Fruit fly (Drosophila melanogaster) whole organism: ENCODE data around the gene CG15923.

Experiments used
- CG8478 ChIP-seq: fragments of >200 bp; optimal IDR thresholded peaks from 2 replicates; lab custom pipeline; 2018; ENCODE audit warnings: inconsistent platforms
- Dll ChIP-seq: fragments of >200 bp; optimal IDR thresholded peaks from 2 replicates; lab custom pipeline; 2017
- EcR ChIP-seq, 2 experiments: fragments of >200 bp; optimal IDR thresholded peaks; 2 replicates each; lab custom pipeline; 2017; ENCODE audit warnings: missing biosample characterization in 2 of 2, missing genetic modification characterization in 2 of 2, missing genetic modification reagents in 2 of 2
- pan ChIP-seq: fragments of >200 bp; optimal IDR thresholded peaks from 2 replicates; lab custom pipeline; 2017
- psq ChIP-seq: fragments of >200 bp; optimal IDR thresholded peaks from 2 replicates; lab custom pipeline; 2017
- usp ChIP-seq: fragments of >200 bp; optimal IDR thresholded peaks from 2 replicates; lab custom pipeline; 2017; ENCODE audit warnings: missing biosample characterization, missing genetic modification characterization, mixed read lengths

Gene CG15923

DNA sequence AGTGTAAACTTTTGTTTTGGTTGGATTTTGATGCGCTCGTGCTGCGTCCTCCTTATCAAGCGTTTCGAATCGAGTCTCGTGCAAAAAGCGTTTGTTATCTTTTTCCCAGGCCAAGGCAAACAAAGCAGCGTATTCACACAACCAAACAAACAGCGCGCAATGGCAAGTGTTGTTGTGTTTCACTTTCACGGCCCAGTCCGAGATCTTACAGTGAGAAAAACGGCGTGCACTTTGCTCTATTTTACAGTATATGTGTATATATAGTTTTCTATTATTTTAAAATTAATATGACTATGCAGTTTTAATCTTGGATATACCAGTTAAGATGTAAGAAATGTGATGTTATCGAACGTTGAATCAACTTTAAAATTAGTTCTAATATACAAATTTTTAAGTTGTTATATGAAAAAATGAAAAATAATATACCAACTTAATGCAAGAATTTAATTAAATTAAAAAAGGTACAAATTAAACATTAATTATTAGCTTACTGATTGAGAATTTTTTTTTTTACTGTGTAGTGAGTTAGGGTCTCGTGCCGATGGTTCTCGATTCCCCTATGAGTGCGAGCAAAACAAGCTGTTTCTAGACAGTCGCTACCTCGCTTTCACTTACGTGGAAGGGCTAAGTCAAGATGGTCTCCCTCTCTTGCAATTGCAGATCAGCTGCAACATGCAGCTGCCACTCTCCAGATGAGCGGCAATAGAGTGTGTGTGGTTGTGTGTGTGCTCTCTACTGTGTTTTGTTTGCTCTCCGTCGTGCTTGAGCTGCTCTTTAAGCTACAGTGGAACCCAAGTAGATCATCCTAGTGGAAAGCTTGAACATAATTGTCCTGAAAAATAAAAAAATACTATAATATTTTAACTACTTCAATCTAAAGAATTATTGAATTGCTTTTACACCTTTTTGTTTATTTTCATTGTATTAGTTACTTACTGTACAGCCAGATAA lies 22.2 kb downstream of the CG15923 start:
- TF ChIP-seq psq (lab: Kevin White, UChicago), result no peak
- no peak for TF ChIP-seq CG8478 (lab: Kevin White, UChicago)
- TF ChIP-seq EcR (GFP tag; optimal IDR thresholded peaks at IDR 0.05; lab: Kevin White, UChicago), result no peak
- TF ChIP-seq Dll (lab: Kevin White, UChicago), result no peak
- TF ChIP-seq pan (lab: Kevin White, UChicago), result no peak
- no peak for TF ChIP-seq usp (GFP tag; lab: Kevin White, UChicago)

DNA sequence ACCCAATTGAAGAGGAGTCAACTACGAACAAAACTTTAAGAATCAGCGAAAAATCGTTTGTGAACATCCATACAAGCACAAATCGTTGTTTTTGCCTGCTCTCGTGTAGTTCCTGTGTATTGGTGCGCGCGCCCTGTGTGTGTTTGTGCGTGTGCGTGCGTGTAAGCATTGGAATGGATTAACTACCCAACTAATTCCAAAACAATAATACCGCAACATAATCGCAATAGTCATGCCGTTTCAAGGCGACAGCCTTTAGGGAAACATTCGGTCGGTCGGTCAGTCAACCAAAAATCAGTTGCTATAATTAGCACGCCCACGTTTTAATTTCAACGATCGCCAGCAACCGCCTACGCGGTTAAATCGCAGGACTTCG lies 23.2 kb downstream of the CG15923 start:
- no peak for TF ChIP-seq pan (lab: Kevin White, UChicago)
- TF ChIP-seq EcR (GFP tag; optimal IDR thresholded peaks at IDR 0.05; lab: Kevin White, UChicago), result no peak
- TF ChIP-seq psq (lab: Kevin White, UChicago), result no peak
- TF ChIP-seq Dll (lab: Kevin White, UChicago), result no peak
- TF ChIP-seq usp (GFP tag; lab: Kevin White, UChicago), result no peak
- TF ChIP-seq CG8478 (lab: Kevin White, UChicago), result no peak

DNA sequence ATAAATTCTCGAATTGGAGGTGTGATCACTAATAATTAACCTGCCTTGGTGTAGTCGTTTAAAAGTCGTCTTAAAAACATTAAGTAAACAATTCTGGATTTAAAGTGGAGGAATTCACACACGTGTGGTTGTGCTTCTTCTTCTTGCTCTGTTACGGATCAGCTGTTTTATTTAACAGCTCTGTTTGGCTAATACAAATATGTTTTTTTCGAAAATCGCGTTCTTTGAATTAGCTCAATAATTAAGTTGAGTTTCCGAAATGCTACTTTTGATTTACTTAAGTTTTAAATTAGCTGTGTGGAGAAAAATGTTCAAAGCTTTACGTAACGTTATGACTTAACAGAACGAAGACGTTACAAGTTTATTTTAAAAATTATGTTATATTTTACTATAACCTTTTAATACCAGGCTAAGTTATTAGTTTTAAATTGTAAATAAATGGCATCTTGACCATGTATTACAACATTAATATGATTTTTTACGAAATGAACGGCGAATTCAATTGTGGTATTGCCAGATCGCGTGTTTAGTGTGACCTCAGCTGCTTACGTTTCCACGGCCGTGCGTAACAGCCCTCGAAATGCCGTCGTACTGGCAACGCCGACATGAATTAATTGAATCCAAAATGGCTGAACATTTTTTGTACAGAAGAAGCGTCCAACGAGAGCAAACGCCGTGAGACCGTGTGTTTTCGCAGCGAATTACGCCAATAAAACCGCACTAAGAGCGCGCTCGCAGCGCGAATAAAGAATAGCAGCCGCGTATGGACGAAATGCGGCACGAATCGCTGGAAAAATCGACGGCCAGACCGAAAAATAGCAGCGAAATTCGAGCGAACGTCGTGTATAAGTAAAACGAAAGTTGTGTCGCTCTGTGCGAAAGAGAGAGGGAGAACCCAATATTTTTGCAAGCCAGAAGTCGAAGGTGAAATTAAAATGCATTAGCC lies 23.9 kb downstream of the CG15923 start, which contains the start of the genes Pus1 and bon:
Gene Pus1, minus strand, starts transcription at position 155 of the 946 bp plus-strand sequence.
Gene bon, plus strand, starts transcription at position 623 of the 946 bp plus-strand sequence.
- TF ChIP-seq usp (GFP tag; lab: Kevin White, UChicago) (no peak), CG8478 (lab: Kevin White, UChicago) (no peak), Dll (lab: Kevin White, UChicago) (no peak), psq (lab: Kevin White, UChicago) (no peak), EcR (GFP tag; optimal IDR thresholded peaks at IDR 0.05; lab: Kevin White, UChicago) (no peak), pan (lab: Kevin White, UChicago) (no peak)

DNA sequence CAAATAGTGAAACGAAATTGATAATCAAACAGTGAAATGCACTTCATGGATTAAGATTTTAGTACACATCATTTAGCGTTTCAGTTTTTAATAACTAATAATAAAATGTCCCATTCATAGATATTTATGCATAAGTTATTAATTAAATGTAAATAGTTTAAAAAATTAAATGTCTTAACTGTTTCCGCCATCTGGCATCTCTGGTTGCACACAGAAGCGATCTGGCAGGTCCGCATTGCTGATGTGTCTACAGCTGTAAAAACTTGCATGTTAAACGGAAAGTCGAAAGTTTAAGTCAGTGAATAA lies 28.3 kb downstream of the CG15923 start, which contains the start of gene Srp72:
Gene Srp72, plus strand, starts transcription at position 232 of the 306 bp plus-strand sequence.
- TF ChIP-seq pan (lab: Kevin White, UChicago), result no peak
- no peak for TF ChIP-seq EcR (GFP tag; optimal IDR thresholded peaks at IDR 0.05; lab: Kevin White, UChicago)
- TF ChIP-seq usp (GFP tag; lab: Kevin White, UChicago), result no peak

DNA sequence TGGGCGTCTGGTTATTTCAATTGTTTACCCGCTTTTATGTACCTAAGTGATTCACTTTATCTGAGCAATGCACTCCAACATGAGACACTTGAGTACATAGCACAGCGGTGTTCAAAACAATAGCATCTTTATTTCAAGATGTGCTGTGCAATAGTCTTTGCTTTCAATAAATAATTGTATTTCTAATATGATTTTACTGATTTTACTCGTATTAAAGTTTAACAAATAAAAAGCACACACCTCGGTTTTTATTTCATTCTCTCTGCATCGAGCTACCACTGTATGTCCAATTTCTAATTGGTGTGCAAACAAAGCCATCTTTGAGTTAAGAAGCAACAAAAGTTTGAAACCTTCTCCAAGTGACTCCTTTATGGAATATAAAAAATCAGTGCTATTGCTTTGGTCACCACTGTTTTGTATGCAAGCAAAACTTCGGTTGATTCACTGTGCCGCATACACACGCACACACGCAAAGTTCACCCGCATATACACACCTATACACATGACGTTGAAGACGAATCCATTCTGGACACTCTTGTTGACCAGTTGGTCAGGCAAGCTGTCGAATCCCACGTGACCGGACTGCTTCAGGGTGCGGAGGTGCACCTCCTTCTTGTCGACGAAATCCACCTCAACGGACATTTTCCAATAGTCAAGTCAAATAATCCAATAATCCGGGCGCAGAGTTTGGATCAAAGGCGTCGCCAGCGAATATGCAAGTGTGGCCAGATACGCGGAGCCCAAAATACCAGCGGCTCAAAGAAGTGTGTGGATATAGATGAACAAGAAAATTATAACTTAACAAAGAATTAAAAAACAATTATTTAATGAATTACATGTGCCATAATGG lies 28.8 kb downstream of the CG15923 start, which contains the start of gene Septin2:
Gene Septin2, minus strand, starts transcription at position 727 of the 850 bp plus-strand sequence.
- TF ChIP-seq psq (lab: Kevin White, UChicago), result no peak

- TF ChIP-seq usp (GFP tag; lab: Kevin White, UChicago) (no peak), psq (lab: Kevin White, UChicago) (no peak), CG8478 (lab: Kevin White, UChicago) (no peak), Dll (lab: Kevin White, UChicago) (no peak), pan (lab: Kevin White, UChicago) (no peak), EcR (GFP tag; optimal IDR thresholded peaks at IDR 0.05; lab: Kevin White, UChicago) (no peak)
Measured at dm6 chr3R:20586409-20586808, 30.3 kb downstream of the CG15923 start.

dm6 chr3R:20585566-20585965 lies 31.1 kb downstream of the CG15923 start, which contains the start of gene CG16953:
Gene CG16953, minus strand, starts transcription at chr3R:20585833.
- TF ChIP-seq Dll (lab: Kevin White, UChicago), result no peak
- TF ChIP-seq psq (lab: Kevin White, UChicago), result no peak
- no peak for TF ChIP-seq CG8478 (lab: Kevin White, UChicago)
- TF ChIP-seq pan (lab: Kevin White, UChicago), result no peak
- no peak for TF ChIP-seq EcR (GFP tag; optimal IDR thresholded peaks at IDR 0.05; lab: Kevin White, UChicago)
- TF ChIP-seq usp (GFP tag; lab: Kevin White, UChicago), result no peak

- TF ChIP-seq EcR (GFP tag; optimal IDR thresholded peaks at IDR 0.05; lab: Kevin White, UChicago) (no peak), Dll (lab: Kevin White, UChicago) (no peak), pan (lab: Kevin White, UChicago) (no peak), usp (GFP tag; lab: Kevin White, UChicago) (no peak), psq (lab: Kevin White, UChicago) (no peak)
Measured at dm6 chr3R:20581376-20581775, 35.3 kb downstream of the CG15923 start, which contains the start of gene CG34008. Gene CG34008, minus strand, starts transcription at chr3R:20581522.

dm6 chr3R:20579816-20580215 lies 36.9 kb downstream of the CG15923 start, which contains the start of the genes EloB and Srp14:
Gene EloB, minus strand, starts transcription at chr3R:20579850.
Gene Srp14, plus strand, starts transcription at chr3R:20580115.
- TF ChIP-seq EcR (GFP tag; optimal IDR thresholded peaks at IDR 0.05; lab: Kevin White, UChicago) (no peak), Dll (lab: Kevin White, UChicago) (no peak), usp (GFP tag; lab: Kevin White, UChicago) (no peak), CG8478 (lab: Kevin White, UChicago) (no peak), pan (lab: Kevin White, UChicago) (no peak), psq (lab: Kevin White, UChicago) (no peak)

DNA sequence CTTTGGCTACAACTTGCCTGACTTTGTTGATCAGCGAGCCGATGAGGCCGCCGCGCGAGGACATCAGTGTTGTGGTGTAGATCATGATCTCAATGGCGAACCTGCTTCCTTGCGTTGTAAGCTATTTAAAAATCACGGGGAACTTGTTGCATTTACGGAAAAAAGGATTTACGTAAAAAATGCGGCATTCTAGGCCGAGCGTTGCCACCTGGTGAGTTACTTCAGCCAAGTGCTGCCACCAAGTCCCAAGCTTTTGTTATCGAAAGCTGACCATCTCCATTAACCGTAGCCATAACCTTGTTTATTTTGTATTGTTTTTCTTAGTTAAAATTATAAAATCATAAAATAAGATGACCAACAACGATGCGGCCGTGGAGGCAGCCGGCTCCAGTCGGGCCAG lies 39.9 kb downstream of the CG15923 start, which contains the start of the genes TFAM and CG5412:
Gene TFAM, minus strand, starts transcription at position 222 of the 400 bp plus-strand sequence.
Gene CG5412, plus strand, starts transcription at position 265 of the 400 bp plus-strand sequence.
- TF ChIP-seq psq (lab: Kevin White, UChicago), result no peak
- no peak for TF ChIP-seq pan (lab: Kevin White, UChicago)
- TF ChIP-seq CG8478 (lab: Kevin White, UChicago), result no peak
- TF ChIP-seq EcR (GFP tag; optimal IDR thresholded peaks at IDR 0.05; lab: Kevin White, UChicago), result no peak
- TF ChIP-seq usp (GFP tag; lab: Kevin White, UChicago), result no peak
- TF ChIP-seq Dll (lab: Kevin White, UChicago), result no peak
